Worm (Caenorhabditis elegans) whole organism, midembryonic: Measurements from ENCODE around the gene srlf-20.
A peak's percentile ranks its signal among the peaks of the same experiment; 100 is the strongest.

Experiments used
- T22C8.4 ChIP-seq: fragments of 200-800 bp; sonication (Bioruptor generic); IDR thresholded peaks from 2 replicates; pipeline ENCODE4 v1.3.6; 2022; ENCODE audit warnings: missing genetic modification characterization, missing compliant biosample characterization
- cog-1 ChIP-seq: sonication (generic microtip); optimal IDR thresholded peaks from 2 replicates; lab custom pipeline; 2016; ENCODE audit warnings: missing genetic modification characterization, missing compliant biosample characterization
- flt-1 ChIP-seq: fragments of 200-800 bp; sonication (Bioruptor generic); IDR thresholded peaks from 2 replicates; pipeline ENCODE4 v1.3.6; 2022; ENCODE audit warnings: missing genetic modification characterization, missing compliant biosample characterization
- klf-2 ChIP-seq: fragments of 200-800 bp; sonication (Bioruptor generic); conservative IDR thresholded peaks from 2 replicates; pipeline ENCODE4 v1.3.6; 2022; ENCODE audit warnings: missing genetic modification reagents, missing genetic modification characterization, missing compliant biosample characterization
- med-1 ChIP-seq: sonication (generic microtip); optimal IDR thresholded peaks from 2 replicates; lab custom pipeline; 2017; ENCODE audit warnings: missing genetic modification characterization, mild to moderate bottlenecking, missing compliant biosample characterization, antibody characterized with exemption, missing genetic modification reagents; ENCODE audit not compliant: insufficient read depth
- ref-1 ChIP-seq: fragments of 200-800 bp; sonication (Bioruptor generic); conservative IDR thresholded peaks from 2 replicates; pipeline ENCODE4 v1.3.6; 2022; ENCODE audit warnings: missing genetic modification reagents, missing genetic modification characterization, missing compliant biosample characterization
- tab-1 ChIP-seq: fragments of 200-800 bp; sonication (Bioruptor generic); IDR thresholded peaks from 2 replicates; pipeline ENCODE4 v1.3.6; 2022; ENCODE audit warnings: missing genetic modification characterization, missing compliant biosample characterization
- ztf-23 ChIP-seq: fragments of 200-800 bp; sonication (Bioruptor generic); IDR thresholded peaks from 2 replicates; pipeline ENCODE4 v1.3.6; 2022; ENCODE audit warnings: missing genetic modification reagents, missing genetic modification characterization, missing compliant biosample characterization
- ztf-29 ChIP-seq: fragments of 200-800 bp; sonication (Bioruptor generic); IDR thresholded peaks from 2 replicates; pipeline ENCODE4 v1.3.6; 2022; ENCODE audit warnings: missing genetic modification reagents, missing genetic modification characterization, missing compliant biosample characterization

Gene srlf-20

DNA sequence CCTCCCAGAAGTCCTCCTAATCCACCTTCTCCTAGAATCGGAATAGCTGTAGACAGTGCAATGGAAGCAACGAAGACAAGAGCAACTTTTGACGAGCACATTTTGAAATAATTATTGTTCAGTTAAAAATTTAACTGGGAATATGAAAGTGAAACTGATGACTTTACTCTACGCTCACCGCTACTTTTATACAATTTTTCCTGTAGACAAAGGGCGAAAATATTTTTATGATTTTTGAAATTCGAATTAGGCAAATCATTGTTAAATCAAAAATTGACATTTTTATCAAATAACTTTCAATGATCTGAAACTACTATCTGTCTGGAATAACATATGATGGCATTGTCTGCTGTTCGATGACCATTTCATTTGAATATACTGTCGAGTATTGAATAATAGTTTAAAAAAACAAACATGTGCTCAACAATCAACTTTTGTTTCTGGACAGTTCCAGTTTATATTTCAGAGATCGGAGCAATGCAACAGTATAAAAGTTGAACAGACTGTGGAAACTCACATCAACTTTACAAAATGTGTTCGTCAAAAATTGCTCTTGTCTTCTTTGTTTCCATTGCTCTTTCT is at the start of gene srlf-20, which contains the start of gene srlf-23:
TSS of gene srlf-20 (plus strand) at position 532 of the 582 bp plus-strand sequence.
TSS of gene srlf-23 (minus strand) at position 101 of the 582 bp plus-strand sequence.
- no peak for TF ChIP-seq ref-1 (GFP tag; lab: Robert Waterston, UW)
- no peak for TF ChIP-seq klf-2 (GFP tag; lab: Robert Waterston, UW)
- no peak for TF ChIP-seq med-1
- no peak for TF ChIP-seq T22C8.4
- TF ChIP-seq flt-1 = no peak
- no peak for TF ChIP-seq tab-1 (GFP tag; lab: Robert Waterston, UW)
- TF ChIP-seq ztf-23 (GFP tag; lab: Robert Waterston, UW) = no peak
- TF ChIP-seq ztf-29 (GFP tag; lab: Robert Waterston, UW) = no peak

DNA sequence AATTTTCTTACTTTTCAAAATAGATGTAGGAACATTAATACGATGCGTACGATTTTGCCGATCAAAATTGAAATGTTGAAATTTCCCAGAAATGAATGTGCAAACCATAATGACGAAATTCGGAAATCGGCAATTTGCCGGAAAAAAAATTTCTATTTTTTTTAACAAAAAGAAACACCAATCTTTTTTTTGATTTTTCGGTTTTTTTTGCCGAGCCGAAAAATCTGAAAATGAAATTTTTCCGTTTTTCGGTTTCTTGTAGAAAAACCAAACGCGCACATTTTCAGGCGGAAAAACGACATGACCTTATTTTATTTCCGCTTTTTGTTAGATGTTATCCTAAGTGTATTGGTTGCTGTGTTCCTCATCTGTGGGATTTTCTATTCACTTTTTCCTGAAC is 46.2 kb upstream of the srlf-20 start, which contains the start of gene srbc-13:
TSS of gene srbc-13 (plus strand) at position 301 of the 400 bp plus-strand sequence.
- no peak for TF ChIP-seq tab-1 (GFP tag; lab: Robert Waterston, UW)
- TF ChIP-seq cog-1 (tag; lab: Kevin White, UChicago) = no peak
- no peak for TF ChIP-seq med-1
- no peak for TF ChIP-seq ztf-23 (GFP tag; lab: Robert Waterston, UW)
- no peak for TF ChIP-seq ref-1 (GFP tag; lab: Robert Waterston, UW)
- TF ChIP-seq T22C8.4 = no peak
- TF ChIP-seq ztf-29 (GFP tag; lab: Robert Waterston, UW) = no peak

DNA sequence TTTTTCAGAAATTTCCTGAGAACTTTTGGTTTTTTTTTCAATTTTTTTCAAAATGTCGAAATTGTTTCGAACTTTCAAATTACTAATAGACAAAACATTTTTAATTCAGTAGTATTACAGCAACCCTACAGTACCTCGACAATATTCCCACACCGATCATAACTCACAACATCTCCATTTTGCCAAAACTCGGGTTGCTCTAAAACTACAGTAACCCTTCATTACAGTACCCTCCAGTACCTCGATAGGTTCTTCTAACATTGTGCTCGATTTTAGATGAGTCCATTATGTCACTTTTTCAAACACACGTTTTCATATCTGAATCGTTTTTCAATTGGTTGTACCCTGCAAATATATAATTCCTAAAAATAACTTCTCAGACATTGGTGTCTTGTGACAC is 44.7 kb upstream of the srlf-20 start:
- TF ChIP-seq med-1 = no peak
- TF ChIP-seq ref-1 (GFP tag; lab: Robert Waterston, UW) = no peak
- no peak for TF ChIP-seq T22C8.4
- TF ChIP-seq ztf-29 (GFP tag; lab: Robert Waterston, UW) = no peak
- TF ChIP-seq cog-1 (tag; lab: Kevin White, UChicago) = no peak

DNA sequence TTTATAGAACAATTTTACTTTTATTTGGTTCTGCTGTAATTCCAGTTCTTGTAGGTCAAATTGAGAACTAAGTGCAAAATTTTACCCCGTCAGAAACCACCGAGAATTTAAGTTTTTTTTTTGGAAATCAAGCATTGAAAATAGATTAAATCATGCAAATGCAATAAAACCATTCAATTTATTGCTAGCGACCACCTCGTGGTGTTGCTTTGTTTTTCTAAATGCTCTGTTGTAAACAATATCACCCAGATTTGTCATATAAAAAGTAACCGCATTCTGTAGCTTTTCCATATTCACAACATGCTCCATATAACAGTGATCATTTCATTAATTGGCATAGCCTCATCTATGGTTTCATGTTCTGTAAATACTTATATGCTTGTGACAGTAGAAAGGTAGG is 44.3 kb upstream of the srlf-20 start, which contains the start of gene srbc-12:
TSS of gene srbc-12 (plus strand) at position 301 of the 400 bp plus-strand sequence.
- TF ChIP-seq ztf-23 (GFP tag; lab: Robert Waterston, UW) = no peak
- no peak for TF ChIP-seq klf-2 (GFP tag; lab: Robert Waterston, UW)
- no peak for TF ChIP-seq ztf-29 (GFP tag; lab: Robert Waterston, UW)
- TF ChIP-seq T22C8.4 = no peak
- no peak for TF ChIP-seq flt-1
- no peak for TF ChIP-seq tab-1 (GFP tag; lab: Robert Waterston, UW)
- TF ChIP-seq med-1 = no peak
- no peak for TF ChIP-seq ref-1 (GFP tag; lab: Robert Waterston, UW)
- TF ChIP-seq cog-1 (tag; lab: Kevin White, UChicago) = no peak

DNA sequence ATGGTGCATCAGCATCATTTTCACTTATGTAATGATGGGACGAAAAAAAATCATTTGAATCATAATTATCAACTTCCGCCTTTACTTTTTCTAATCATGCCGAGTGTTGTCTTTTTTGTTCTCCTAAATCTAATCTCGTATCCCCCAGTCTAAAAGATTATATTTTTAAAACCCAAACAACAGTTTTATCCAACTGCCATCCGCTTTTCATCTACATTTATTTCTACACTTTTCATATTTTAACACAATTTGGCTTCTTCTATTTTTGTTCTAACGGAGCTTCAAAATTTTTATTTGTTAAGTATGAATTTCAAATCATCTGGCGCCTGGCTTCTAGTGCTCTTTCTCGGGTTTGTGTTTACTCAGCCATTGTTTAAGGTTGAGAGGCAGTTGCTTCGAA is 41.6 kb upstream of the srlf-20 start, which contains the start of gene K09C6.3:
TSS of gene K09C6.3 (plus strand) at position 301 of the 400 bp plus-strand sequence.
- no peak for TF ChIP-seq ref-1 (GFP tag; lab: Robert Waterston, UW)
- no peak for TF ChIP-seq flt-1
- TF ChIP-seq T22C8.4 = no peak
- TF ChIP-seq cog-1 (tag; lab: Kevin White, UChicago) = no peak
- no peak for TF ChIP-seq ztf-29 (GFP tag; lab: Robert Waterston, UW)
- no peak for TF ChIP-seq klf-2 (GFP tag; lab: Robert Waterston, UW)
- no peak for TF ChIP-seq med-1
- TF ChIP-seq ztf-23 (GFP tag; lab: Robert Waterston, UW) = no peak
- no peak for TF ChIP-seq tab-1 (GFP tag; lab: Robert Waterston, UW)

DNA sequence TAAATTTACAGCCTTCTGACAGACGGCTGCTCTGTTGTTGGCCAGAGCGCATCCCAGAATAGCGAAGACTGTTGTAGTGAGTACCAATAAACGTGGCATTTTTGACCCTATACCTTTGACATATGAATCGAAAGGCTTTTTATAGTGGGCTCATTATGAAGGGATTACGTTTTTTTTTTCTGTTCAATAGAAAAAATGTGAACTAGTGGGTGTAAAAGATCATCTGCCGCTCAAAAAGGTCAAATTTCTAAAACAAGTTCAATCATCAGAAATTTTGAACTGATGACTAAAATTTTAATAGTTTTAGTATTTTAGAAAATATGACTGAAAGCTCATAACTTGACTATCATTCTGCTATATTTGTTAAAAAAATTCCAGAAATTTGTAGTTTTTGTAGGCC is 38.8 kb upstream of the srlf-20 start, which contains the start of gene K09C6.9:
TSS of gene K09C6.9 (minus strand) at position 101 of the 400 bp plus-strand sequence.
- no peak for TF ChIP-seq med-1

DNA sequence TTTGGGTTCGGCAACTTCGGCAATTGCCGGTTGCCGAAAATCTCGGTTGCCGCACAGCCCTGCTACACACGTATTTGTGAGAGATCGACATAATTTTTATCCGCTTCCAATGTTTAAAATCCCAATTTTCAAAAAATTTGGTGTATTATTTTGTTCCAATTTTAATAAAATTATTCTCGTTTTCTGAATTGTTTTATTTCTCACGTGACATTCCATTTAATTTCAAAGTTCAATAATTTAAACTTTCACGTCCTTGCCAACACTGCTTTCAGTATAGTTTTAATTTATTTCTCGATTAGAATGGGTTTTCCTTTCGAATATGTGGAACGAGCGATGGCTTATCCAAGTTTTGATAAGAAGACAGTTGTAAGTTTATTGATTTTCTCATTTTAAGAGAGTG is 37.2 kb upstream of the srlf-20 start, which contains the start of gene K09C6.2:
TSS of gene K09C6.2 (plus strand) at position 301 of the 400 bp plus-strand sequence.
- TF ChIP-seq cog-1 (tag; lab: Kevin White, UChicago) (no peak), flt-1 (no peak), T22C8.4 (no peak), med-1 (no peak), klf-2 (GFP tag; lab: Robert Waterston, UW) (no peak), tab-1 (GFP tag; lab: Robert Waterston, UW) (no peak), ztf-23 (GFP tag; lab: Robert Waterston, UW) (no peak), ztf-29 (GFP tag; lab: Robert Waterston, UW) (no peak), ref-1 (GFP tag; lab: Robert Waterston, UW) (no peak)

DNA sequence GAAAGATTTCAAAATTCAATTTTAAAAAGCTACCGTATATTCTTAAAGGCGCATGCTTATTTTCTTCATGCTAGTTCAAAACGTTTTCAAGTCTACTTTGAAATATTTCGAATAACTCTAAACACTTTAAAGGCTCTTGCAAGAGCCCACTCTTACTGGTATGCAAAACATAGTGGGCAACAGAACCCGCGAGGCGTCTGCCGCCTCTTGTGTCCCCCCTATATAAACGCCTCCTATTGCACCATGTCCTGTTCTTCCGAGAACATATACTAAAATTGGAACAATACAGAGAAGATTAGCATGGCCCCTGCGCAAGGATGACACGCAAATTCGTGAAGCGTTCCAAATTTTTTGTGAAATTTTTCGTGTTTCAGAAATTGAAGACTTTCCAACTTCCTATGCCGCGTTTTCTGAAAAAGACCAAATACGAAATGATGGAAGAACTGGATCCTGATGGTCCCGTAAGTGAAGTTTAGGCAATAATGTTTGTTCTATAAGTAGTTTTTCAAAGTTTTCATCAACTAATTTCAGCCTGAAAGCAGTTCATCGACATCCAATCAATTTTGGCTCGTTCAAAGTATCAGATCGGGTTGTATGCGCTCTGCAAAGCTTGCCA is 34.8 kb upstream of the srlf-20 start:
- TF ChIP-seq cog-1 (tag; lab: Kevin White, UChicago) (no peak), ztf-29 (GFP tag; lab: Robert Waterston, UW) (0 out of 2 replicates have a peak, but pooled peaks have one; percentile 17), flt-1 (0 out of 2 replicates have a peak, but pooled peaks have one; percentile 49), T22C8.4 (no peak), tab-1 (GFP tag; lab: Robert Waterston, UW) (no peak), klf-2 (GFP tag; lab: Robert Waterston, UW) (no peak)

DNA sequence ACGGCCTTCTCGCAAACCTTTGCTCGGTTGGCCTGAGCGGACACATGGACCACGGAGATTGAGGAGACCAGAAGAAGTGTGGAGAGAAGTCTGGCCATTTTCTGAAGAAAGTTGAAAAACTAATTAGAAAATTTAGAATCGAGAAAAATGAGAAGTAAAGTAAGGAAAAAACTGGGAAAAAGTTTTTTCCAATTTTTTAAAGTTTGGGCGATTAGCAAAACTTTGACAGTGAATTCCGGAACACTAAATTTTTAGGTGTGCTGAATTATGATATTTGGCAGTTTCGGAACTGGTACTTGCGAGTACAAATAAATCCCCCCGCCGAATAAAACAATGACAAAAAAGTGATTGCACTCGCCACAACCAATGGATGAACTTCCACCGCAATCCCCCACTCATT is 27.0 kb upstream of the srlf-20 start, which contains the start of gene T02B11.3:
TSS of gene T02B11.3 (minus strand) at position 101 of the 400 bp plus-strand sequence.
- TF ChIP-seq tab-1 (GFP tag; lab: Robert Waterston, UW) (no peak), ztf-29 (GFP tag; lab: Robert Waterston, UW) (no peak), ztf-23 (GFP tag; lab: Robert Waterston, UW) (no peak)

DNA sequence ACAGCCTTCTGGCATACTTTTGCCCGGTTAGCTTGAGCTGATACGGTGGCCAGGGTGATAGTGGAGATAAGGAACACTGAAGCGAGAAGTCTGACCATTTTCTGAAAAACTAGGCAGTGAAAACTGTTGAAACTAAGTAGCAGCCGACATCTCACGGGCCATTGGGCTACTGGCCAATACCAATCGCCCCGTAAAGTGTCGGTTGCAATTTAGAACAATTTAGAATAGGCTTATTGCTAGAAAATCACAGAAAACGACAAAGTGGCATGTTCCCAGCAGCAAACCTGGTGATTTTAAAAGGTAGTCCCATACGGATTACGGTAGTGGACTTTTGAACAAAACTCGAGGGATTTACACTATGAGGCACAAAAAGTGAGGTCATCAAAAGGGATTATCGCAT is 22.7 kb upstream of the srlf-20 start, which contains the start of gene T02B11.4:
TSS of gene T02B11.4 (minus strand) at position 101 of the 400 bp plus-strand sequence.
- no peak for TF ChIP-seq cog-1 (tag; lab: Kevin White, UChicago)
- TF ChIP-seq med-1 = no peak
- no peak for TF ChIP-seq ztf-29 (GFP tag; lab: Robert Waterston, UW)
- no peak for TF ChIP-seq ref-1 (GFP tag; lab: Robert Waterston, UW)
- TF ChIP-seq T22C8.4 = no peak
- no peak for TF ChIP-seq flt-1
- TF ChIP-seq tab-1 (GFP tag; lab: Robert Waterston, UW) = no peak
- no peak for TF ChIP-seq ztf-23 (GFP tag; lab: Robert Waterston, UW)
- TF ChIP-seq klf-2 (GFP tag; lab: Robert Waterston, UW) = no peak
